Worm (Caenorhabditis elegans) whole organism, young adult: Measurements from ENCODE around the gene ehn-3.

ENCODE experiments used
- F23B12.7 ChIP-seq: sonication (generic microtip); optimal IDR thresholded peaks from 2 replicates; lab custom pipeline; 2017; ENCODE audit warnings: missing genetic modification characterization, mild to moderate bottlenecking, missing compliant biosample characterization, antibody characterized with exemption, moderate library complexity; ENCODE audit not compliant: insufficient read depth
- Y67H2A.10 ChIP-seq: fragments of 200-800 bp; sonication (Bioruptor generic); conservative IDR thresholded peaks from 2 replicates; pipeline ENCODE4 v1.3.6; 2022; ENCODE audit warnings: missing genetic modification reagents, missing genetic modification characterization, missing compliant biosample characterization
- ZK185.1 ChIP-seq: sonication (generic microtip); optimal IDR thresholded peaks from 2 replicates; lab custom pipeline; 2016; ENCODE audit warnings: mild to moderate bottlenecking, missing genetic modification characterization, missing compliant biosample characterization; ENCODE audit not compliant: poor library complexity, severe bottlenecking
- ama-1 ChIP-seq, 3 experiments: fragments of 150-350 bp in 1 of 3; sonication (generic microtip) in 2 of 3; optimal IDR thresholded peaks; 2 replicates each; lab custom pipeline; 2014 to 2018; ENCODE audit warnings: missing biosample characterization in 2 of 3, missing genetic modification characterization in 2 of 3, missing genetic modification reagents in 2 of 3
- egl-18 ChIP-seq: fragments of 200-800 bp; sonication (Bioruptor generic); IDR thresholded peaks from 2 replicates; pipeline ENCODE4 v1.3.6; 2022; ENCODE audit warnings: missing genetic modification reagents, missing genetic modification characterization, missing compliant biosample characterization
- mcd-1 ChIP-seq: fragments of 200-800 bp; sonication (Bioruptor generic); IDR thresholded peaks from 2 replicates; pipeline ENCODE4 v1.3.6; 2022; ENCODE audit warnings: missing genetic modification reagents, missing genetic modification characterization, missing compliant biosample characterization
- rec-8 ChIP-seq, 2 experiments: sonication (generic microtip); optimal IDR thresholded peaks; 2 replicates each; lab custom pipeline; 2016; ENCODE audit warnings: mild to moderate bottlenecking in 2 of 2, missing genetic modification characterization in 2 of 2, missing genetic modification reagents in 2 of 2, missing genotype in 2 of 2, missing biosample characterization in 1 of 2, missing compliant biosample characterization in 1 of 2, moderate library complexity in 1 of 2
- unc-130 ChIP-seq: sonication (generic microtip); optimal IDR thresholded peaks from 2 replicates; lab custom pipeline; 2016; ENCODE audit warnings: missing genetic modification reagents, missing genetic modification characterization, missing compliant biosample characterization
- unc-62 ChIP-seq: fragments of 150-350 bp; optimal IDR thresholded peaks from 2 replicates; lab custom pipeline; 2014; ENCODE audit warnings: missing biosample characterization, missing genetic modification reagents, missing genetic modification characterization
- ztf-22 ChIP-seq: fragments of 200-800 bp; sonication (Bioruptor generic); optimal IDR thresholded peaks from 2 replicates; lab custom pipeline; 2018; ENCODE audit warnings: mild to moderate bottlenecking, missing genetic modification characterization, moderate library complexity, missing compliant biosample characterization

- TF ChIP-seq rec-8 (tag; optimal IDR thresholded peaks at IDR 0.05; lab: Kevin White, UChicago) (no peak), egl-18 (no peak), F23B12.7 (tag; lab: Kevin White, UChicago) (no peak), ama-1 (optimal IDR thresholded peaks at IDR 0.05; lab: Kevin White, UChicago) (no peak), ama-1 (GFP tag; optimal IDR thresholded peaks at IDR 0.05; lab: Kevin White, UChicago) (no peak), ztf-22 (no peak), unc-130 (no peak), mcd-1 (GFP tag; lab: Robert Waterston, UW) (no peak), ZK185.1 (tag; lab: Kevin White, UChicago) (no peak), unc-62 (no peak), Y67H2A.10 (GFP tag; lab: Robert Waterston, UW) (no peak)
These were observed 33.6 kb upstream of the ehn-3 start, which contains the start of gene Y4C6A.4 for ce11 chrIV:5452667-5453066.
